Fruit fly (Drosophila melanogaster) whole organism, embryonic: Measurements from ENCODE around the gene Lsp1alpha.
A peak's percentile ranks its signal among the peaks of the same experiment; 100 is the strongest.

Source experiments
- Aef1 ChIP-seq: fragments of 200-800 bp; sonication (Bioruptor generic); IDR thresholded peaks from 3 replicates; pipeline ENCODE4 v1.3.6; 2022; ENCODE audit warnings: missing biosample characterization, missing genetic modification characterization
- CG10431 ChIP-seq: fragments of 200-800 bp; sonication (Bioruptor generic); optimal IDR thresholded peaks from 3 replicates; lab custom pipeline; 2018; ENCODE audit warnings: missing biosample characterization, mild to moderate bottlenecking, missing genetic modification characterization
- CG10654 ChIP-seq: fragments of 200-800 bp; sonication (Bioruptor generic); optimal IDR thresholded peaks from 2 replicates; lab custom pipeline; 2016; ENCODE audit warnings: missing biosample characterization, missing genetic modification characterization
- CG11085 ChIP-seq: fragments of 200-800 bp; sonication (Bioruptor generic); IDR thresholded peaks from 2 replicates; pipeline ENCODE4 v1.3.6; 2022; ENCODE audit warnings: missing biosample characterization, missing genetic modification characterization
- CG11695 ChIP-seq: fragments of 200-800 bp; sonication (Bioruptor generic); IDR thresholded peaks from 3 replicates; pipeline ENCODE4 v1.3.6; 2022; ENCODE audit warnings: missing biosample characterization, missing genetic modification characterization
- CG11696 ChIP-seq: fragments of 200-800 bp; sonication (Bioruptor generic); IDR thresholded peaks from 2 replicates; pipeline ENCODE4 v1.3.6; 2022; ENCODE audit warnings: missing biosample characterization, missing genetic modification characterization
- CG1233 ChIP-seq: fragments of 200-800 bp; sonication (Bioruptor generic); optimal IDR thresholded peaks from 4 replicates; lab custom pipeline; 2018; ENCODE audit warnings: missing biosample characterization, mild to moderate bottlenecking, missing genetic modification characterization
- CG14860 ChIP-seq: fragments of 200-800 bp; sonication (Bioruptor generic); IDR thresholded peaks from 3 replicates; pipeline ENCODE4 v1.3.6; 2022; ENCODE audit warnings: missing biosample characterization, missing genetic modification characterization; ENCODE audit not compliant: partially characterized antibody
- CG14965 ChIP-seq: fragments of 200-800 bp; sonication (Bioruptor generic); optimal IDR thresholded peaks from 2 replicates; lab custom pipeline; 2016; ENCODE audit warnings: missing biosample characterization, missing genetic modification characterization, borderline replicate concordance
- CG15514 ChIP-seq: fragments of 200-800 bp; sonication (Bioruptor generic); optimal IDR thresholded peaks from 3 replicates; lab custom pipeline; 2017; ENCODE audit warnings: missing biosample characterization, missing genetic modification characterization, mild to moderate bottlenecking, moderate library complexity, missing genetic modification reagents
- CG1603 ChIP-seq: fragments of 200-800 bp; sonication (Bioruptor generic); optimal IDR thresholded peaks from 2 replicates; lab custom pipeline; 2019; ENCODE audit warnings: missing biosample characterization, mild to moderate bottlenecking, missing genetic modification characterization, moderate library complexity
- CG31224 ChIP-seq: fragments of 200-800 bp; sonication (Bioruptor generic); IDR thresholded peaks from 2 replicates; pipeline ENCODE4 v1.3.6; 2022; ENCODE audit warnings: missing biosample characterization, missing genetic modification characterization
- CG32767 ChIP-seq: fragments of 200-800 bp; sonication (Bioruptor generic); IDR thresholded peaks from 2 replicates; pipeline ENCODE4 v1.3.6; 2022; ENCODE audit warnings: missing biosample characterization, missing genetic modification characterization
- CG4854 ChIP-seq: fragments of 200-800 bp; sonication (Bioruptor generic); optimal IDR thresholded peaks from 2 replicates; lab custom pipeline; 2016; ENCODE audit warnings: missing biosample characterization, missing genetic modification characterization, inconsistent platforms
- CG7745 ChIP-seq: fragments of 200-800 bp; sonication (Bioruptor generic); optimal IDR thresholded peaks from 2 replicates; lab custom pipeline; 2018; ENCODE audit warnings: missing biosample characterization, mild to moderate bottlenecking, missing genetic modification characterization, moderate library complexity
- CG7928 ChIP-seq: fragments of 200-800 bp; sonication (Bioruptor generic); optimal IDR thresholded peaks from 2 replicates; lab custom pipeline; 2017; ENCODE audit warnings: missing biosample characterization, mild to moderate bottlenecking, missing genetic modification characterization
- CG8290 ChIP-seq, 3 experiments: fragments of 200-800 bp; sonication (Bioruptor generic); optimal IDR thresholded peaks; 2 replicates each; lab custom pipeline; 2016 to 2019; ENCODE audit warnings: missing biosample characterization in 3 of 3, missing genetic modification characterization in 3 of 3, mild to moderate bottlenecking in 2 of 3, moderate library complexity in 1 of 3
- CG8765 ChIP-seq: fragments of 200-800 bp; sonication (Bioruptor generic); IDR thresholded peaks from 2 replicates; pipeline ENCODE4 v1.3.6; 2022; ENCODE audit warnings: missing biosample characterization, missing genetic modification characterization
- CG9215 ChIP-seq: fragments of 200-800 bp; sonication (Bioruptor generic); IDR thresholded peaks from 2 replicates; pipeline ENCODE4 v1.3.6; 2022; ENCODE audit warnings: missing biosample characterization, missing genetic modification characterization
- CG9817 ChIP-seq: fragments of 200-800 bp; sonication (Bioruptor generic); optimal IDR thresholded peaks from 2 replicates; lab custom pipeline; 2018; ENCODE audit warnings: missing biosample characterization, mild to moderate bottlenecking, missing genetic modification characterization, moderate library complexity
- D19A ChIP-seq: fragments of 200-800 bp; optimal IDR thresholded peaks from 3 replicates; lab custom pipeline; 2019; ENCODE audit warnings: missing biosample characterization, mild to moderate bottlenecking, missing genetic modification characterization, moderate library complexity
- Hr3 ChIP-seq: fragments of 200-800 bp; sonication (Bioruptor generic); optimal IDR thresholded peaks from 3 replicates; lab custom pipeline; 2016; ENCODE audit warnings: missing biosample characterization, missing genetic modification characterization
- Lim3 ChIP-seq: fragments of 200-800 bp; sonication (Bioruptor generic); IDR thresholded peaks from 2 replicates; pipeline ENCODE4 v1.3.6; 2022; ENCODE audit warnings: missing biosample characterization, missing genetic modification characterization
- Meics ChIP-seq: fragments of 200-800 bp; sonication (Bioruptor generic); optimal IDR thresholded peaks from 2 replicates; lab custom pipeline; 2017; ENCODE audit warnings: missing biosample characterization, mild to moderate bottlenecking, missing genetic modification characterization
- NC2α ChIP-seq: fragments of 200-800 bp; sonication (Bioruptor generic); optimal IDR thresholded peaks from 2 replicates; lab custom pipeline; 2016; ENCODE audit warnings: missing biosample characterization, missing genetic modification characterization
- Nf-YC ChIP-seq: fragments of 200-800 bp; optimal IDR thresholded peaks from 3 replicates; lab custom pipeline; 2019; ENCODE audit warnings: missing biosample characterization, mild to moderate bottlenecking, missing genetic modification characterization, moderate library complexity
- PHDP ChIP-seq: fragments of 200-800 bp; sonication (Bioruptor generic); optimal IDR thresholded peaks from 3 replicates; lab custom pipeline; 2018; ENCODE audit warnings: missing biosample characterization, mild to moderate bottlenecking, missing genetic modification characterization, moderate library complexity
- Sox102F ChIP-seq: fragments of 200-800 bp; sonication (Bioruptor generic); optimal IDR thresholded peaks from 2 replicates; lab custom pipeline; 2018; ENCODE audit warnings: missing biosample characterization, mild to moderate bottlenecking, missing genetic modification characterization, moderate library complexity
- bigmax ChIP-seq: fragments of 200-800 bp; sonication (Bioruptor generic); optimal IDR thresholded peaks from 2 replicates; lab custom pipeline; 2018; ENCODE audit warnings: missing biosample characterization, mild to moderate bottlenecking, missing genetic modification characterization
- caup ChIP-seq: fragments of 200-800 bp; sonication (Bioruptor generic); optimal IDR thresholded peaks from 3 replicates; lab custom pipeline; 2017; ENCODE audit warnings: missing biosample characterization, mild to moderate bottlenecking, missing genetic modification characterization, moderate library complexity; ENCODE audit not compliant: severe bottlenecking
- chinmo ChIP-seq: fragments of 200-800 bp; sonication (Bioruptor generic); IDR thresholded peaks from 4 replicates; pipeline ENCODE4 v1.3.6; 2022; ENCODE audit warnings: missing biosample characterization, missing genetic modification characterization; ENCODE audit not compliant: partially characterized antibody
- dmrt99B ChIP-seq: fragments of 200-800 bp; sonication (Bioruptor generic); optimal IDR thresholded peaks from 2 replicates; lab custom pipeline; 2018; ENCODE audit warnings: missing biosample characterization, mild to moderate bottlenecking, missing genetic modification characterization, moderate library complexity
- dpn ChIP-seq, 2 experiments: fragments of 200-800 bp; sonication (Bioruptor generic); optimal IDR thresholded peaks; 3 replicates each; lab custom pipeline; 2016; ENCODE audit warnings: missing biosample characterization in 2 of 2, missing genetic modification characterization in 2 of 2
- emc ChIP-seq: fragments of 200-800 bp; sonication (Bioruptor generic); optimal IDR thresholded peaks from 2 replicates; lab custom pipeline; 2016; ENCODE audit warnings: missing biosample characterization, missing genetic modification characterization
- gce ChIP-seq: fragments of 200-800 bp; sonication (Bioruptor generic); IDR thresholded peaks from 3 replicates; pipeline ENCODE4 v1.3.6; 2022; ENCODE audit warnings: missing biosample characterization, missing genetic modification characterization
- gcm2 ChIP-seq: fragments of 200-800 bp; sonication (Bioruptor generic); optimal IDR thresholded peaks from 2 replicates; lab custom pipeline; 2016; ENCODE audit warnings: missing biosample characterization, missing genetic modification characterization
- grn ChIP-seq: fragments of 200-800 bp; sonication (Bioruptor generic); optimal IDR thresholded peaks from 3 replicates; lab custom pipeline; 2017; ENCODE audit warnings: missing biosample characterization, missing genetic modification characterization
- gsb-n ChIP-seq: fragments of 200-800 bp; sonication (Bioruptor generic); optimal IDR thresholded peaks from 3 replicates; lab custom pipeline; 2018; ENCODE audit warnings: missing biosample characterization, mild to moderate bottlenecking, missing genetic modification characterization
- ken ChIP-seq: fragments of 200-800 bp; sonication (Bioruptor generic); IDR thresholded peaks from 3 replicates; pipeline ENCODE4 v1.3.6; 2022; ENCODE audit warnings: missing biosample characterization, missing genetic modification characterization
- lilli ChIP-seq: fragments of 200-800 bp; sonication (Bioruptor generic); optimal IDR thresholded peaks from 3 replicates; lab custom pipeline; 2016; ENCODE audit warnings: missing biosample characterization, missing genetic modification characterization
- mld ChIP-seq: fragments of 200-800 bp; sonication (Bioruptor generic); IDR thresholded peaks from 3 replicates; pipeline ENCODE4 v1.3.6; 2022; ENCODE audit warnings: missing biosample characterization, missing genetic modification characterization; ENCODE audit not compliant: partially characterized antibody
- nom ChIP-seq: fragments of 200-800 bp; sonication (Bioruptor generic); optimal IDR thresholded peaks from 2 replicates; lab custom pipeline; 2017; ENCODE audit warnings: missing biosample characterization, missing genetic modification characterization, mild to moderate bottlenecking, moderate library complexity, missing genetic modification reagents
- p53 ChIP-seq: fragments of 200-800 bp; sonication (Bioruptor generic); optimal IDR thresholded peaks from 2 replicates; lab custom pipeline; 2016; ENCODE audit warnings: missing biosample characterization, missing genetic modification characterization
- pfk ChIP-seq: fragments of 200-800 bp; sonication (Bioruptor generic); optimal IDR thresholded peaks from 2 replicates; lab custom pipeline; 2018; ENCODE audit warnings: missing biosample characterization, mild to moderate bottlenecking, missing genetic modification characterization, moderate library complexity
- prd ChIP-seq, 3 experiments: fragments of >200 bp in 2 of 3; fragments of 200-800 bp in 1 of 3; sonication (Bioruptor generic) in 1 of 3; optimal IDR thresholded peaks in 2 of 3; IDR thresholded peaks in 1 of 3; 2 replicates in 2 of 3; 3 replicates in 1 of 3; pipeline versions ENCODE4 v1.3.6 to Lab custom; 2017 to 2022; ENCODE audit warnings: missing biosample characterization in 1 of 3, missing genetic modification characterization in 1 of 3
- psq ChIP-seq: fragments of 200-800 bp; sonication (Bioruptor generic); optimal IDR thresholded peaks from 2 replicates; lab custom pipeline; 2017; ENCODE audit warnings: missing biosample characterization, missing genetic modification characterization
- shn ChIP-seq: fragments of 200-800 bp; sonication (Bioruptor generic); optimal IDR thresholded peaks from 3 replicates; lab custom pipeline; 2016; ENCODE audit warnings: missing biosample characterization, missing genetic modification characterization
- tap ChIP-seq: fragments of 200-800 bp; optimal IDR thresholded peaks from 3 replicates; lab custom pipeline; 2019; ENCODE audit warnings: missing biosample characterization, mild to moderate bottlenecking, missing genetic modification characterization, moderate library complexity
- unc-4 ChIP-seq: fragments of 200-800 bp; sonication (Bioruptor generic); IDR thresholded peaks from 2 replicates; pipeline ENCODE4 v1.3.6; 2022; ENCODE audit warnings: missing biosample characterization, missing genetic modification characterization; ENCODE audit not compliant: partially characterized antibody

The Lsp1alpha gene

dm6 chrX:12496930-12497329 is 6.8 kb downstream of the Lsp1alpha start, which contains the start of gene mdu (continued):
- no peak for TF ChIP-seq tap
- no peak for TF ChIP-seq bigmax (GFP tag; lab: Kevin White, UChicago)
- TF ChIP-seq PHDP (tag; lab: Kevin White, UChicago): no peak
- no peak for TF ChIP-seq nom (GFP tag; lab: Kevin White, UChicago)
- TF ChIP-seq CG1233 (GFP tag; lab: Kevin White, UChicago): no peak
- no peak for TF ChIP-seq Hr3 (GFP tag; lab: Kevin White, UChicago)
- no peak for TF ChIP-seq dmrt99B (tag; lab: Kevin White, UChicago)
- no peak for TF ChIP-seq CG8765 (GFP tag; lab: Robert Waterston, UW)
- 0 out of 2 replicates have a peak, but pooled peaks have one; percentile 18 for TF ChIP-seq CG9215
- no peak for TF ChIP-seq CG31224
- no peak for TF ChIP-seq p53 (GFP tag; lab: Kevin White, UChicago)
- no peak for TF ChIP-seq CG1603 (tag; lab: Kevin White, UChicago)
- TF ChIP-seq CG14965 (GFP tag; lab: Kevin White, UChicago): no peak
- TF ChIP-seq Sox102F (GFP tag; lab: Kevin White, UChicago): peak; percentile 8
- no peak for TF ChIP-seq grn
- TF ChIP-seq CG7745 (tag; lab: Kevin White, UChicago): no peak
- TF ChIP-seq lilli (GFP tag; lab: Kevin White, UChicago): peak; percentile 20
- no peak for TF ChIP-seq CG10431 (GFP tag; lab: Kevin White, UChicago)
- peak; percentile 31; the same call in 1 of the 3 replicates for TF ChIP-seq Aef1
- TF ChIP-seq CG10654: no peak
- TF ChIP-seq gsb-n (tag; lab: Kevin White, UChicago): no peak
- TF ChIP-seq CG11696 (GFP tag; lab: Robert Waterston, UW): no peak
- TF ChIP-seq gce (GFP tag; lab: Robert Waterston, UW): no peak
- TF ChIP-seq prd (optimal IDR thresholded peaks at IDR 0.05; lab: Kevin White, UChicago): no peak
- peak; percentile 46; the same call in 2 of the 3 replicates for TF ChIP-seq prd (GFP tag; IDR thresholded peaks at IDR 0.05; lab: Robert Waterston, UW)
- no peak for TF ChIP-seq emc (GFP tag; lab: Kevin White, UChicago)
- TF ChIP-seq Nf-YC (tag; lab: Kevin White, UChicago): no peak
- no peak for TF ChIP-seq CG11085 (GFP tag; lab: Robert Waterston, UW)
- no peak for TF ChIP-seq Lim3 (GFP tag; lab: Robert Waterston, UW)
- 0 out of 4 replicates have a peak, but pooled peaks have one; percentile 60 for TF ChIP-seq chinmo (GFP tag; lab: Robert Waterston, UW)
- TF ChIP-seq dpn (GFP tag; optimal IDR thresholded peaks at IDR 0.05; lab: Kevin White, UChicago): peak in 1 of 2 experiments; percentile 32
- TF ChIP-seq shn (GFP tag; lab: Kevin White, UChicago): no peak
- TF ChIP-seq pfk: no peak
- TF ChIP-seq NC2α: no peak
- TF ChIP-seq CG7928: peak; percentile 84
- no peak for TF ChIP-seq CG11695
- no peak for TF ChIP-seq caup
- no peak for TF ChIP-seq CG8290 (GFP tag; optimal IDR thresholded peaks at IDR 0.05; lab: Kevin White, UChicago)
- peak in 1 of 2 experiments; percentile 39 for TF ChIP-seq CG8290 (tag; optimal IDR thresholded peaks at IDR 0.05; lab: Kevin White, UChicago)
- peak; percentile 11 for TF ChIP-seq CG9817
- TF ChIP-seq unc-4 (GFP tag; lab: Robert Waterston, UW): no peak
- TF ChIP-seq D19A: no peak
- TF ChIP-seq mld (GFP tag; lab: Robert Waterston, UW): 0 out of 3 replicates have a peak, but pooled peaks have one; percentile 21
- no peak for TF ChIP-seq gcm2 (GFP tag; lab: Kevin White, UChicago)
- TF ChIP-seq Meics (GFP tag; lab: Kevin White, UChicago): peak; percentile 26
- no peak for TF ChIP-seq CG32767
- TF ChIP-seq CG15514 (GFP tag; lab: Kevin White, UChicago): peak; percentile 25
- no peak for TF ChIP-seq psq (GFP tag; lab: Kevin White, UChicago)
- TF ChIP-seq CG14860 (GFP tag; lab: Robert Waterston, UW): no peak
- no peak for TF ChIP-seq CG4854
- TF ChIP-seq ken: no peak
